Fruit fly (Drosophila melanogaster) whole organism, embryonic: ENCODE measurements around the gene Hsp110.

Experiments used
- ATbp ChIP-seq: fragments of 200-800 bp; sonication (Bioruptor generic); optimal IDR thresholded peaks from 2 replicates; lab custom pipeline; 2017; ENCODE audit warnings: missing biosample characterization, mild to moderate bottlenecking, missing genetic modification characterization, missing genetic modification reagents
- Aef1 ChIP-seq: fragments of 200-800 bp; sonication (Bioruptor generic); IDR thresholded peaks from 3 replicates; pipeline ENCODE4 v1.3.6; 2022; ENCODE audit warnings: missing biosample characterization, missing genetic modification characterization
- Asciz ChIP-seq: fragments of 200-800 bp; sonication (Bioruptor generic); optimal IDR thresholded peaks from 2 replicates; lab custom pipeline; 2017; ENCODE audit warnings: missing biosample characterization, mild to moderate bottlenecking, missing genetic modification characterization, missing genetic modification reagents
- B-H2 ChIP-seq: fragments of 200-800 bp; sonication (Bioruptor generic); optimal IDR thresholded peaks from 2 replicates; lab custom pipeline; 2018; ENCODE audit warnings: missing biosample characterization, mild to moderate bottlenecking, missing genetic modification characterization
- CG1024 ChIP-seq: fragments of 200-800 bp; sonication (Bioruptor generic); IDR thresholded peaks from 2 replicates; pipeline ENCODE4 v1.3.6; 2022; ENCODE audit warnings: missing biosample characterization, missing genetic modification characterization
- CG10366 ChIP-seq: fragments of 200-800 bp; sonication (Bioruptor generic); IDR thresholded peaks from 2 replicates; pipeline ENCODE4 v1.3.6; 2022; ENCODE audit warnings: missing biosample characterization, missing genetic modification characterization
- CG10565 ChIP-seq: fragments of 200-800 bp; sonication (Bioruptor generic); optimal IDR thresholded peaks from 3 replicates; lab custom pipeline; 2016; ENCODE audit warnings: missing biosample characterization, mild to moderate bottlenecking, missing genetic modification characterization
- CG11456 ChIP-seq: fragments of 200-800 bp; sonication (Bioruptor generic); IDR thresholded peaks from 3 replicates; pipeline ENCODE4 v1.3.6; 2022; ENCODE audit warnings: missing biosample characterization, missing genetic modification characterization
- CG11504 ChIP-seq: fragments of 200-800 bp; sonication (Bioruptor generic); optimal IDR thresholded peaks from 3 replicates; lab custom pipeline; 2019; ENCODE audit warnings: missing biosample characterization, mild to moderate bottlenecking, missing genetic modification characterization, moderate library complexity
- CG11695 ChIP-seq: fragments of 200-800 bp; sonication (Bioruptor generic); IDR thresholded peaks from 3 replicates; pipeline ENCODE4 v1.3.6; 2022; ENCODE audit warnings: missing biosample characterization, missing genetic modification characterization
- CG12219 ChIP-seq: fragments of 200-800 bp; sonication (Bioruptor generic); optimal IDR thresholded peaks from 3 replicates; lab custom pipeline; 2018; ENCODE audit warnings: missing biosample characterization, mild to moderate bottlenecking, missing genetic modification characterization
- CG12942 ChIP-seq: fragments of 200-800 bp; sonication (Bioruptor generic); optimal IDR thresholded peaks from 3 replicates; lab custom pipeline; 2016; ENCODE audit warnings: missing biosample characterization, missing genetic modification characterization
- CG15269 ChIP-seq: fragments of 200-800 bp; sonication (Bioruptor generic); optimal IDR thresholded peaks from 2 replicates; lab custom pipeline; 2018; ENCODE audit warnings: missing biosample characterization, mild to moderate bottlenecking, missing genetic modification characterization, moderate library complexity
- CG1647 ChIP-seq: fragments of 200-800 bp; sonication (Bioruptor generic); optimal IDR thresholded peaks from 3 replicates; lab custom pipeline; 2016; ENCODE audit warnings: missing biosample characterization, missing genetic modification characterization
- CG18619 ChIP-seq: fragments of 200-800 bp; sonication (Bioruptor generic); optimal IDR thresholded peaks from 3 replicates; lab custom pipeline; 2017; ENCODE audit warnings: missing biosample characterization, mild to moderate bottlenecking, missing genetic modification characterization
- CG2129 ChIP-seq: fragments of 200-800 bp; sonication (Bioruptor generic); IDR thresholded peaks from 2 replicates; pipeline ENCODE4 v1.3.6; 2022; ENCODE audit warnings: missing biosample characterization, missing genetic modification characterization; ENCODE audit not compliant: partially characterized antibody
- CG2202 ChIP-seq: fragments of 200-800 bp; sonication (Bioruptor generic); optimal IDR thresholded peaks from 2 replicates; lab custom pipeline; 2018; ENCODE audit warnings: missing biosample characterization, mild to moderate bottlenecking, missing genetic modification characterization
- CG34422 ChIP-seq: fragments of 200-800 bp; sonication (Bioruptor generic); IDR thresholded peaks from 3 replicates; pipeline ENCODE4 v1.3.6; 2022; ENCODE audit warnings: missing biosample characterization, missing genetic modification characterization
- CG4404 ChIP-seq: fragments of 200-800 bp; sonication (Bioruptor generic); IDR thresholded peaks from 2 replicates; pipeline ENCODE4 v1.3.6; 2022; ENCODE audit warnings: missing biosample characterization, missing genetic modification characterization
- CG6654 ChIP-seq: fragments of 200-800 bp; sonication (Bioruptor generic); optimal IDR thresholded peaks from 2 replicates; lab custom pipeline; 2017; ENCODE audit warnings: missing biosample characterization, mild to moderate bottlenecking, missing genetic modification characterization
- CG8388 ChIP-seq: fragments of 200-800 bp; sonication (Bioruptor generic); optimal IDR thresholded peaks from 2 replicates; lab custom pipeline; 2019; ENCODE audit warnings: missing biosample characterization, mild to moderate bottlenecking, missing genetic modification characterization, moderate library complexity
- Dek ChIP-seq: fragments of 200-800 bp; sonication (Bioruptor generic); optimal IDR thresholded peaks from 3 replicates; lab custom pipeline; 2019; ENCODE audit warnings: missing biosample characterization, mild to moderate bottlenecking, missing genetic modification characterization, moderate library complexity
- Dfd ChIP-seq, 2 experiments: fragments of >200 bp; optimal IDR thresholded peaks; 2 replicates each; lab custom pipeline; 2017; ENCODE audit warnings: missing biosample characterization in 2 of 2, missing genetic modification characterization in 2 of 2
- Dref ChIP-seq: fragments of 200-800 bp; sonication (Bioruptor generic); IDR thresholded peaks from 2 replicates; pipeline ENCODE4 v1.3.6; 2022; ENCODE audit warnings: missing biosample characterization, missing genetic modification characterization
- Ets97D ChIP-seq: fragments of 200-800 bp; sonication (Bioruptor generic); optimal IDR thresholded peaks from 3 replicates; lab custom pipeline; 2016; ENCODE audit warnings: missing biosample characterization, missing genetic modification characterization
- GATAe ChIP-seq: fragments of 200-800 bp; sonication (Bioruptor generic); conservative IDR thresholded peaks from 2 replicates; pipeline ENCODE4 v1.3.6; 2022; ENCODE audit warnings: missing biosample characterization, missing genetic modification characterization
- HmgZ ChIP-seq: fragments of 200-800 bp; sonication (Bioruptor generic); optimal IDR thresholded peaks from 2 replicates; lab custom pipeline; 2018; ENCODE audit warnings: missing biosample characterization, mild to moderate bottlenecking, missing genetic modification characterization
- Hr3 ChIP-seq: fragments of 200-800 bp; sonication (Bioruptor generic); optimal IDR thresholded peaks from 3 replicates; lab custom pipeline; 2016; ENCODE audit warnings: missing biosample characterization, missing genetic modification characterization
- Hr39 ChIP-seq: fragments of >200 bp; optimal IDR thresholded peaks from 2 replicates; lab custom pipeline; 2017
- Kr ChIP-seq: fragments of 200-800 bp; sonication (Bioruptor generic); optimal IDR thresholded peaks from 2 replicates; lab custom pipeline; 2017; ENCODE audit warnings: missing biosample characterization, mild to moderate bottlenecking, missing genetic modification characterization
- Mrtf ChIP-seq: fragments of 200-800 bp; sonication (Bioruptor generic); IDR thresholded peaks from 3 replicates; pipeline ENCODE4 v1.3.6; 2022; ENCODE audit warnings: missing biosample characterization, missing genetic modification characterization
- Optix ChIP-seq: fragments of 200-800 bp; sonication (Bioruptor generic); IDR thresholded peaks from 3 replicates; pipeline ENCODE4 v1.3.6; 2022; ENCODE audit warnings: missing biosample characterization, missing genetic modification characterization
- Sin3A ChIP-seq: fragments of >200 bp; optimal IDR thresholded peaks from 2 replicates; lab custom pipeline; 2018
- Usf ChIP-seq: fragments of 200-800 bp; sonication (Bioruptor generic); optimal IDR thresholded peaks from 2 replicates; lab custom pipeline; 2017; ENCODE audit warnings: missing genotype, missing biosample characterization, missing genetic modification characterization
- al ChIP-seq: fragments of 200-800 bp; sonication (Bioruptor generic); IDR thresholded peaks from 2 replicates; pipeline ENCODE4 v1.3.6; 2022; ENCODE audit warnings: missing biosample characterization, missing genetic modification characterization
- ash1 ChIP-seq: fragments of 200-800 bp; sonication (Bioruptor generic); optimal IDR thresholded peaks from 2 replicates; lab custom pipeline; 2018; ENCODE audit warnings: missing biosample characterization, mild to moderate bottlenecking, missing genetic modification characterization
- bcd ChIP-seq: fragments of 200-800 bp; sonication (Bioruptor generic); optimal IDR thresholded peaks from 2 replicates; lab custom pipeline; 2017; ENCODE audit warnings: missing biosample characterization, mild to moderate bottlenecking, missing genetic modification characterization
- chn ChIP-seq: fragments of 200-800 bp; sonication (Bioruptor generic); optimal IDR thresholded peaks from 2 replicates; lab custom pipeline; 2016; ENCODE audit warnings: missing biosample characterization, missing genetic modification characterization
- croc ChIP-seq: fragments of 200-800 bp; sonication (Bioruptor generic); conservative IDR thresholded peaks from 3 replicates; pipeline ENCODE4 v1.3.6; 2022; ENCODE audit warnings: missing biosample characterization, missing genetic modification characterization
- disco-r ChIP-seq: fragments of 200-800 bp; sonication (Bioruptor generic); optimal IDR thresholded peaks from 2 replicates; lab custom pipeline; 2016; ENCODE audit warnings: missing biosample characterization, missing genetic modification characterization
- fd3F ChIP-seq: fragments of 200-800 bp; sonication (Bioruptor generic); optimal IDR thresholded peaks from 2 replicates; lab custom pipeline; 2018; ENCODE audit warnings: missing biosample characterization, mild to moderate bottlenecking, missing genetic modification characterization, moderate library complexity
- gcm2 ChIP-seq: fragments of 200-800 bp; sonication (Bioruptor generic); optimal IDR thresholded peaks from 2 replicates; lab custom pipeline; 2016; ENCODE audit warnings: missing biosample characterization, missing genetic modification characterization
- ind ChIP-seq: fragments of 200-800 bp; sonication (Bioruptor generic); optimal IDR thresholded peaks from 3 replicates; lab custom pipeline; 2016; ENCODE audit warnings: missing biosample characterization, missing genetic modification characterization
- jing ChIP-seq: fragments of 200-800 bp; sonication (Bioruptor generic); optimal IDR thresholded peaks from 2 replicates; lab custom pipeline; 2018; ENCODE audit warnings: missing biosample characterization, mild to moderate bottlenecking, missing genetic modification characterization
- klu ChIP-seq: fragments of 200-800 bp; sonication (Bioruptor generic); IDR thresholded peaks from 2 replicates; pipeline ENCODE4 v1.3.6; 2022; ENCODE audit warnings: missing biosample characterization, missing genetic modification characterization
- nau ChIP-seq: fragments of 200-800 bp; sonication (Bioruptor generic); optimal IDR thresholded peaks from 3 replicates; lab custom pipeline; 2017; ENCODE audit warnings: missing biosample characterization, mild to moderate bottlenecking, missing genetic modification characterization, missing genetic modification reagents
- oc ChIP-seq: fragments of 200-800 bp; sonication (Bioruptor generic); optimal IDR thresholded peaks from 2 replicates; lab custom pipeline; 2018; ENCODE audit warnings: missing biosample characterization, mild to moderate bottlenecking, missing genetic modification characterization, moderate library complexity
- org-1 ChIP-seq: fragments of 200-800 bp; sonication (Bioruptor generic); optimal IDR thresholded peaks from 2 replicates; lab custom pipeline; 2017; ENCODE audit warnings: missing biosample characterization, missing genetic modification characterization
- pzg ChIP-seq: fragments of 200-800 bp; sonication (Bioruptor generic); optimal IDR thresholded peaks from 3 replicates; lab custom pipeline; 2018; ENCODE audit warnings: missing biosample characterization, mild to moderate bottlenecking, missing genetic modification characterization, moderate library complexity
- sima ChIP-seq: fragments of 200-800 bp; sonication (Bioruptor generic); optimal IDR thresholded peaks from 2 replicates; lab custom pipeline; 2016; ENCODE audit warnings: missing biosample characterization, missing genetic modification characterization
- sob ChIP-seq: fragments of 200-800 bp; sonication (Bioruptor generic); IDR thresholded peaks from 2 replicates; pipeline ENCODE4 v1.3.6; 2022; ENCODE audit warnings: missing biosample characterization, missing genetic modification characterization
- z ChIP-seq: fragments of 200-800 bp; sonication (Bioruptor generic); IDR thresholded peaks from 3 replicates; pipeline ENCODE4 v1.3.6; 2022; ENCODE audit warnings: missing biosample characterization, missing genetic modification characterization

Gene Hsp110

DNA sequence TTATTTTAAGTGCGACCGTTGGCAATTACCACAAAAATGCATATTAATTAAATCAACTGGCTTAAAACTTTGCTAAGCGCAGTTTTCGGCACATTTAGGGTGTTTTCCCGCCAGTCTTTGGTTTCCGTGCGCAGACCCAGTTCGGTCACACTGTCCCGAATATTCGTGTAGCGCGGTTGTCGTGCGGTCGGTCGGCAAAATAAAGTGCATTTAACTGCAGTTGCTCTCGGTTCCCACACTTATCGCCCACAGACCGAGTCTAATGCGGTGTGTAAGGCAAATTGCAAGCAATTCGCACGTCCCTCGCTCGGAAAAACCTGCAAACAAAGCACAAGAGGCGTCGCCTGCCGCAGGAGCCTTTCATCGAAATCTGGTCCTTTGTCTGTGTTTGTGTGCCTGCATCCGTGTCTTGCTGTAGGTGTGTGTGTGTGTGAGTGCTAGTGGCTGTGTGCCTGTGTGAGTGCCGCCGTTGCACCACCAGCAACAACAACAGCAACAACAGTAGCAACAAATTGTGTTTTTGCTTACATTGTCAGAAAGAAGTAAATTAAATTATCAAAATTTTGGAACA is 16.3 kb downstream of the Hsp110 start, which contains the start of the genes CG13484 and Frl (continued):
- no peak for TF ChIP-seq Aef1 (GFP tag; lab: Robert Waterston, UW)
- TF ChIP-seq CG1024 = 0 out of 2 replicates have a peak, but pooled peaks have one; percentile 29
- TF ChIP-seq fd3F (GFP tag; lab: Kevin White, UChicago) = no peak
- no peak for TF ChIP-seq Asciz (GFP tag; lab: Kevin White, UChicago)
- TF ChIP-seq Ets97D (GFP tag; lab: Kevin White, UChicago) = peak; percentile 82
- TF ChIP-seq disco-r (GFP tag; lab: Kevin White, UChicago) = no peak
- no peak for TF ChIP-seq CG2129 (GFP tag; lab: Robert Waterston, UW)
- TF ChIP-seq HmgZ (tag; lab: Kevin White, UChicago) = peak; percentile 83
- TF ChIP-seq ATbp = no peak
- TF ChIP-seq CG8388 (GFP tag; lab: Kevin White, UChicago) = peak; percentile 38
- TF ChIP-seq CG11695 (GFP tag; lab: Robert Waterston, UW) = no peak
- peak; percentile 40 for TF ChIP-seq CG1647
- no peak for TF ChIP-seq sima
- TF ChIP-seq Hr39 (lab: Kevin White, UChicago) = no peak
- peak; percentile 62; the same call in 1 of the 2 replicates for TF ChIP-seq sob (GFP tag; lab: Robert Waterston, UW)
- no peak for TF ChIP-seq Kr (GFP tag; lab: Kevin White, UChicago)
- no peak for TF ChIP-seq GATAe (GFP tag; lab: Robert Waterston, UW)
- no peak for TF ChIP-seq al (GFP tag; lab: Robert Waterston, UW)
- TF ChIP-seq jing (GFP tag; lab: Kevin White, UChicago) = no peak
- peak; percentile 16 for TF ChIP-seq CG12942 (GFP tag; lab: Kevin White, UChicago)
- TF ChIP-seq croc (GFP tag; lab: Robert Waterston, UW) = no peak
- TF ChIP-seq nau (GFP tag; lab: Kevin White, UChicago) = no peak
- peak; percentile 15 for TF ChIP-seq oc (tag; lab: Kevin White, UChicago)
- TF ChIP-seq gcm2 = no peak
- peak; percentile 82 for TF ChIP-seq CG34422 (GFP tag; lab: Robert Waterston, UW)
- peak; percentile 99 for TF ChIP-seq pzg (GFP tag; lab: Kevin White, UChicago)
- peak; percentile 60 for TF ChIP-seq CG11504 (tag; lab: Kevin White, UChicago)
- no peak for TF ChIP-seq chn
- peak; percentile 82 for TF ChIP-seq Sin3A (lab: Kevin White, UChicago)
- TF ChIP-seq z (GFP tag; lab: Robert Waterston, UW) = no peak
- TF ChIP-seq CG11456 = 0 out of 3 replicates have a peak, but pooled peaks have one; percentile 38
- TF ChIP-seq Mrtf (GFP tag; lab: Robert Waterston, UW) = no peak
- TF ChIP-seq bcd (GFP tag; lab: Kevin White, UChicago) = peak; percentile 24
- peak; percentile 64 for TF ChIP-seq Dek (tag; lab: Kevin White, UChicago)
- no peak for TF ChIP-seq klu (GFP tag; lab: Robert Waterston, UW)
- TF ChIP-seq Usf (GFP tag; lab: Kevin White, UChicago) = no peak
- no peak for TF ChIP-seq CG6654 (GFP tag; lab: Kevin White, UChicago)
- TF ChIP-seq Dfd (GFP tag; optimal IDR thresholded peaks at IDR 0.05; lab: Kevin White, UChicago) = no peak
- TF ChIP-seq B-H2 = peak; percentile 22
- TF ChIP-seq CG18619 (GFP tag; lab: Kevin White, UChicago) = no peak
- TF ChIP-seq ash1 (GFP tag; lab: Kevin White, UChicago) = no peak
- TF ChIP-seq org-1 = no peak
- no peak for TF ChIP-seq CG2202 (tag; lab: Kevin White, UChicago)
- no peak; the same call in 1 of the 2 replicates for TF ChIP-seq Dref (GFP tag; lab: Robert Waterston, UW)
- TF ChIP-seq ind (GFP tag; lab: Kevin White, UChicago) = no peak
- no peak for TF ChIP-seq CG10366
- TF ChIP-seq Hr3 (GFP tag; lab: Kevin White, UChicago) = no peak
- no peak for TF ChIP-seq Optix (GFP tag; lab: Robert Waterston, UW)
- no peak for TF ChIP-seq CG4404 (GFP tag; lab: Robert Waterston, UW)
- TF ChIP-seq CG15269 (tag; lab: Kevin White, UChicago) = peak; percentile 3
- peak; percentile 4 for TF ChIP-seq CG12219
- no peak for TF ChIP-seq CG10565
